Fruit fly (Drosophila melanogaster) whole organism, pupa: Measurements from ENCODE around the gene NimB1.

Experiments
- CG10348 ChIP-seq: fragments of 200-800 bp; sonication (Bioruptor generic); IDR thresholded peaks from 2 replicates; pipeline ENCODE4 v1.3.6; 2022; ENCODE audit warnings: missing biosample characterization, missing genetic modification characterization
- CG12605 ChIP-seq: fragments of 200-800 bp; sonication (Bioruptor generic); IDR thresholded peaks from 2 replicates; pipeline ENCODE4 v1.3.6; 2022; ENCODE audit warnings: missing biosample characterization, missing genetic modification characterization
- CG13204 ChIP-seq: fragments of 200-800 bp; sonication (Bioruptor generic); optimal IDR thresholded peaks from 2 replicates; lab custom pipeline; 2018; ENCODE audit warnings: missing biosample characterization, mild to moderate bottlenecking, missing genetic modification characterization, moderate library complexity
- CG14655 ChIP-seq: fragments of 200-800 bp; sonication (Bioruptor generic); optimal IDR thresholded peaks from 3 replicates; lab custom pipeline; 2017; ENCODE audit warnings: mild to moderate bottlenecking, missing biosample characterization, missing genetic modification reagents, missing genetic modification characterization
- CG15710 ChIP-seq: fragments of 200-800 bp; sonication (Bioruptor generic); optimal IDR thresholded peaks from 2 replicates; lab custom pipeline; 2018; ENCODE audit warnings: missing biosample characterization, mild to moderate bottlenecking, missing genetic modification characterization, moderate library complexity
- CG17806 ChIP-seq: fragments of 200-800 bp; sonication (Bioruptor generic); optimal IDR thresholded peaks from 2 replicates; lab custom pipeline; 2018; ENCODE audit warnings: missing biosample characterization, mild to moderate bottlenecking, missing genetic modification characterization, moderate library complexity
- CG32121 ChIP-seq: fragments of 200-800 bp; sonication (Bioruptor generic); IDR thresholded peaks from 2 replicates; pipeline ENCODE4 v1.3.6; 2022; ENCODE audit warnings: missing biosample characterization, missing genetic modification characterization
- CG34367 ChIP-seq: fragments of 200-800 bp; sonication (Bioruptor generic); optimal IDR thresholded peaks from 2 replicates; lab custom pipeline; 2018; ENCODE audit warnings: missing biosample characterization, mild to moderate bottlenecking, missing genetic modification characterization
- CG4496 ChIP-seq: fragments of 200-800 bp; sonication (Bioruptor generic); IDR thresholded peaks from 3 replicates; pipeline ENCODE4 v1.3.6; 2022; ENCODE audit warnings: missing biosample characterization, missing genetic modification characterization
- CG8159 ChIP-seq: fragments of 200-800 bp; sonication (Bioruptor generic); optimal IDR thresholded peaks from 3 replicates; lab custom pipeline; 2018; ENCODE audit warnings: missing biosample characterization, mild to moderate bottlenecking, missing genetic modification characterization, moderate library complexity
- CG8301 ChIP-seq: fragments of 200-800 bp; sonication (Bioruptor generic); optimal IDR thresholded peaks from 2 replicates; lab custom pipeline; 2018; ENCODE audit warnings: missing biosample characterization, mild to moderate bottlenecking, missing genetic modification characterization
- CG9948 ChIP-seq: fragments of 200-800 bp; sonication (Bioruptor generic); optimal IDR thresholded peaks from 2 replicates; lab custom pipeline; 2018; ENCODE audit warnings: missing biosample characterization, mild to moderate bottlenecking, missing genetic modification characterization, moderate library complexity
- D1 ChIP-seq: fragments of 200-800 bp; sonication (Bioruptor generic); optimal IDR thresholded peaks from 2 replicates; lab custom pipeline; 2018; ENCODE audit warnings: missing biosample characterization, mild to moderate bottlenecking, missing genetic modification characterization, moderate library complexity
- EcR ChIP-seq: fragments of 200-800 bp; sonication (Bioruptor generic); optimal IDR thresholded peaks from 3 replicates; lab custom pipeline; 2019; ENCODE audit warnings: missing biosample characterization, missing genetic modification characterization, mild to moderate bottlenecking, moderate library complexity, missing genetic modification reagents
- Ets98B ChIP-seq: fragments of 200-800 bp; sonication (Bioruptor generic); IDR thresholded peaks from 2 replicates; pipeline ENCODE4 v1.3.6; 2022; ENCODE audit warnings: missing biosample characterization, missing genetic modification characterization
- Pif1A ChIP-seq: fragments of 200-800 bp; sonication (Bioruptor generic); optimal IDR thresholded peaks from 3 replicates; lab custom pipeline; 2016; ENCODE audit warnings: missing biosample characterization, missing genetic modification characterization
- Pif1B ChIP-seq: fragments of 200-800 bp; sonication (Bioruptor generic); optimal IDR thresholded peaks from 3 replicates; lab custom pipeline; 2016; ENCODE audit warnings: missing biosample characterization, missing genetic modification characterization
- Snoo ChIP-seq: fragments of 200-800 bp; sonication (Bioruptor generic); optimal IDR thresholded peaks from 3 replicates; lab custom pipeline; 2017; ENCODE audit warnings: missing biosample characterization, mild to moderate bottlenecking, missing genetic modification characterization, inconsistent platforms
- fd96Ca ChIP-seq: fragments of 200-800 bp; sonication (Bioruptor generic); IDR thresholded peaks from 3 replicates; pipeline ENCODE4 v1.3.6; 2022; ENCODE audit warnings: missing biosample characterization, missing genetic modification characterization
- gl ChIP-seq: fragments of 200-800 bp; sonication (Bioruptor generic); optimal IDR thresholded peaks from 2 replicates; lab custom pipeline; 2018; ENCODE audit warnings: missing biosample characterization, mild to moderate bottlenecking, missing genetic modification characterization
- rn ChIP-seq: fragments of 200-800 bp; sonication (Bioruptor generic); IDR thresholded peaks from 2 replicates; pipeline ENCODE4 v1.3.6; 2022; ENCODE audit warnings: missing biosample characterization, missing genetic modification characterization

NimB1 gene

dm6 chr2L:13998952-13999351 lies 35.6 kb downstream of the NimB1 start:
- TF ChIP-seq CG9948 (tag; lab: Kevin White, UChicago) (no peak), CG8301 (no peak), CG12605 (GFP tag; lab: Robert Waterston, UW) (no peak), CG14655 (GFP tag; lab: Kevin White, UChicago) (no peak), Snoo (no peak), Pif1B (GFP tag; lab: Kevin White, UChicago) (no peak), fd96Ca (GFP tag; lab: Robert Waterston, UW) (0 out of 3 replicates have a peak, but pooled peaks have one; percentile 32), CG4496 (GFP tag; lab: Robert Waterston, UW) (peak; percentile 72), Ets98B (GFP tag; lab: Robert Waterston, UW) (peak; percentile 62)

dm6 chr2L:14001078-14001477 lies 37.8 kb downstream of the NimB1 start, which contains the start of gene rk:
TSS of gene rk (minus strand) at chr2L:14001248.
- TF ChIP-seq EcR (GFP tag; lab: Kevin White, UChicago) = no peak
- TF ChIP-seq CG4496 (GFP tag; lab: Robert Waterston, UW) = 0 out of 3 replicates have a peak, but pooled peaks have one; percentile 25

dm6 chr2L:14001887-14002286 lies 38.6 kb downstream of the NimB1 start:
- peak; percentile 61; the same call in 1 of the 2 replicates for TF ChIP-seq CG12605 (GFP tag; lab: Robert Waterston, UW)
- TF ChIP-seq CG32121 (GFP tag; lab: Robert Waterston, UW) = no peak
- no peak for TF ChIP-seq Ets98B (GFP tag; lab: Robert Waterston, UW)
- TF ChIP-seq CG15710 (tag; lab: Kevin White, UChicago) = no peak

dm6 chr2L:14007801-14008200 lies 44.5 kb downstream of the NimB1 start, which contains the start of gene CG42692:
TSS of gene CG42692 (plus strand) at chr2L:14008101.
- TF ChIP-seq Ets98B (GFP tag; lab: Robert Waterston, UW) = no peak
- no peak for TF ChIP-seq gl
- TF ChIP-seq CG8159 (tag; lab: Kevin White, UChicago) = no peak
- no peak for TF ChIP-seq fd96Ca (GFP tag; lab: Robert Waterston, UW)
- no peak for TF ChIP-seq CG10348 (GFP tag; lab: Robert Waterston, UW)
- TF ChIP-seq CG13204 (GFP tag; lab: Kevin White, UChicago) = no peak

dm6 chr2L:14010410-14010809 lies 47.1 kb downstream of the NimB1 start:
- TF ChIP-seq CG15710 (tag; lab: Kevin White, UChicago) (no peak), Pif1B (GFP tag; lab: Kevin White, UChicago) (no peak), CG9948 (tag; lab: Kevin White, UChicago) (no peak), Snoo (no peak), EcR (GFP tag; lab: Kevin White, UChicago) (no peak), gl (no peak), Ets98B (GFP tag; lab: Robert Waterston, UW) (no peak), CG13204 (GFP tag; lab: Kevin White, UChicago) (no peak), CG32121 (GFP tag; lab: Robert Waterston, UW) (no peak), rn (no peak), CG10348 (GFP tag; lab: Robert Waterston, UW) (no peak), CG12605 (GFP tag; lab: Robert Waterston, UW) (no peak), CG17806 (tag; lab: Kevin White, UChicago) (no peak), CG34367 (tag; lab: Kevin White, UChicago) (no peak), CG4496 (GFP tag; lab: Robert Waterston, UW) (no peak), D1 (tag; lab: Kevin White, UChicago) (no peak), CG14655 (GFP tag; lab: Kevin White, UChicago) (no peak), CG8159 (tag; lab: Kevin White, UChicago) (no peak)

dm6 chr2L:14011591-14012303 lies 48.4 kb downstream of the NimB1 start:
- TF ChIP-seq Pif1B (GFP tag; lab: Kevin White, UChicago) = no peak
- 0 out of 2 replicates have a peak, but pooled peaks have one; percentile 27 for TF ChIP-seq CG12605 (GFP tag; lab: Robert Waterston, UW)
- peak; percentile 15 for TF ChIP-seq CG14655 (GFP tag; lab: Kevin White, UChicago)
- TF ChIP-seq Snoo = peak; percentile 12
- TF ChIP-seq CG8159 (tag; lab: Kevin White, UChicago) = peak; percentile 7
- no peak for TF ChIP-seq fd96Ca (GFP tag; lab: Robert Waterston, UW)
- no peak for TF ChIP-seq CG13204 (GFP tag; lab: Kevin White, UChicago)
- no peak for TF ChIP-seq D1 (tag; lab: Kevin White, UChicago)
- peak; percentile 9 for TF ChIP-seq Pif1A (GFP tag; lab: Kevin White, UChicago)
- TF ChIP-seq CG10348 (GFP tag; lab: Robert Waterston, UW) = no peak
- TF ChIP-seq rn = no peak
- TF ChIP-seq CG9948 (tag; lab: Kevin White, UChicago) = no peak
- peak; percentile 51; the same call in 1 of the 2 replicates for TF ChIP-seq Ets98B (GFP tag; lab: Robert Waterston, UW)
- no peak for TF ChIP-seq CG15710 (tag; lab: Kevin White, UChicago)
- TF ChIP-seq, all 21 proteins: peak for 6
